Fruit fly (Drosophila melanogaster): ENCODE data around the gene eyg.

The eyg gene

dm6 chr3L:12471471-12471978 is 3.7 kb upstream of the eyg start, which contains the start of gene CG10616 (continued):
- peak; percentile 71 for TF ChIP-seq CG2116 (GFP tag; optimal IDR thresholded peaks at IDR 0.05)
- no peak for TF ChIP-seq ham (GFP tag; IDR thresholded peaks at IDR 0.05)
- no peak for TF ChIP-seq CG8944 (GFP tag; optimal IDR thresholded peaks at IDR 0.05)
- peak; percentile 34 for TF ChIP-seq CoRest (tag; optimal IDR thresholded peaks at IDR 0.05)
- no peak for TF ChIP-seq Rfx (GFP tag; IDR thresholded peaks at IDR 0.05)
- TF ChIP-seq Bgb (GFP tag; IDR thresholded peaks at IDR 0.05; ENCODE audit: partially characterized antibody): peak; percentile 92
- TF ChIP-seq wor (GFP tag; IDR thresholded peaks at IDR 0.05): no peak
- no peak for TF ChIP-seq Camta (GFP tag; optimal IDR thresholded peaks at IDR 0.05)
- peak; percentile 81; the same call in 3 of the 4 replicates for TF ChIP-seq chinmo (GFP tag; IDR thresholded peaks at IDR 0.05; ENCODE audit: partially characterized antibody)
- TF ChIP-seq ems (GFP tag; optimal IDR thresholded peaks at IDR 0.05): no peak
- peak; percentile 92 for TF ChIP-seq zen2 (GFP tag; IDR thresholded peaks at IDR 0.05; ENCODE audit: partially characterized antibody)
- TF ChIP-seq Scr (GFP tag; IDR thresholded peaks at IDR 0.05; ENCODE audit: partially characterized antibody): peak; percentile 98
- peak; percentile 77 for TF ChIP-seq Dref (GFP tag; IDR thresholded peaks at IDR 0.05)
- TF ChIP-seq hb (GFP tag; IDR thresholded peaks at IDR 0.05; ENCODE audit: partially characterized antibody): peak; percentile 93
- no peak for TF ChIP-seq CG6813 (GFP tag; optimal IDR thresholded peaks at IDR 0.05)
- no peak for TF ChIP-seq bcd (GFP tag; optimal IDR thresholded peaks at IDR 0.05)

dm6 chr3L:12470509-12470908 is 2.7 kb upstream of the eyg start:
- peak; percentile 33 for TF ChIP-seq sens (GFP tag)
- peak; percentile 59 for TF ChIP-seq Med (GFP tag)
- TF ChIP-seq al (GFP tag; IDR thresholded peaks at IDR 0.05): no peak
- no peak for TF ChIP-seq dysf (GFP tag; IDR thresholded peaks at IDR 0.05)
- TF ChIP-seq stc (GFP tag; IDR thresholded peaks at IDR 0.05): no peak
- TF ChIP-seq Dref (GFP tag; IDR thresholded peaks at IDR 0.05): 0 out of 2 replicates have a peak, but pooled peaks have one; percentile 7
- TF ChIP-seq Doc2 (GFP tag; IDR thresholded peaks at IDR 0.05): no peak
- TF ChIP-seq CG7372 (GFP tag; IDR thresholded peaks at IDR 0.05): no peak
- no peak for TF ChIP-seq oc (tag; optimal IDR thresholded peaks at IDR 0.05)
- no peak for TF ChIP-seq CG14667 (GFP tag; IDR thresholded peaks at IDR 0.05)
- no peak for TF ChIP-seq CG1603 (tag; optimal IDR thresholded peaks at IDR 0.05)
- TF ChIP-seq Ets65A (GFP tag): peak; percentile 78
- no peak for TF ChIP-seq tna (GFP tag; IDR thresholded peaks at IDR 0.05; ENCODE audit: partially characterized antibody)
- TF ChIP-seq hb (GFP tag; IDR thresholded peaks at IDR 0.05; ENCODE audit: partially characterized antibody): 0 out of 3 replicates have a peak, but pooled peaks have one; percentile 31
- peak; percentile 23; the same call in 1 of the 2 replicates for TF ChIP-seq bbx (GFP tag; IDR thresholded peaks at IDR 0.05; ENCODE audit: partially characterized antibody)
- no peak for TF ChIP-seq CG1529 (GFP tag; optimal IDR thresholded peaks at IDR 0.05)
- TF ChIP-seq sc (optimal IDR thresholded peaks at IDR 0.05): no peak
- no peak for TF ChIP-seq sc (GFP tag; optimal IDR thresholded peaks at IDR 0.05)
- no peak for TF ChIP-seq lmd (GFP tag; IDR thresholded peaks at IDR 0.05)
- no peak for TF ChIP-seq CG10543 (GFP tag; optimal IDR thresholded peaks at IDR 0.05)
- TF ChIP-seq pzg (GFP tag; optimal IDR thresholded peaks at IDR 0.05): no peak
- TF ChIP-seq CG18619 (GFP tag; optimal IDR thresholded peaks at IDR 0.05): no peak
- TF ChIP-seq z (GFP tag; IDR thresholded peaks at IDR 0.05): 0 out of 3 replicates have a peak, but pooled peaks have one; percentile 60
- TF ChIP-seq Ssrp (tag; optimal IDR thresholded peaks at IDR 0.05): no peak
- TF ChIP-seq CG18011 (GFP tag; optimal IDR thresholded peaks at IDR 0.05): no peak
- TF ChIP-seq CG6689 (GFP tag; IDR thresholded peaks at IDR 0.05): no peak
- TF ChIP-seq prd (optimal IDR thresholded peaks at IDR 0.05): no peak
- TF ChIP-seq prd (GFP tag; IDR thresholded peaks at IDR 0.05): 0 out of 3 replicates have a peak, but pooled peaks have one; percentile 20
- no peak for TF ChIP-seq CG14014 (GFP tag; IDR thresholded peaks at IDR 0.05)
- no peak for TF ChIP-seq Max (GFP tag; optimal IDR thresholded peaks at IDR 0.05)
- TF ChIP-seq CG30020 (tag; optimal IDR thresholded peaks at IDR 0.05): no peak
- peak; percentile 27 for TF ChIP-seq CG1832 (GFP tag; optimal IDR thresholded peaks at IDR 0.05)
- TF ChIP-seq chm (GFP tag; IDR thresholded peaks at IDR 0.05): no peak
- TF ChIP-seq CG11456 (GFP tag; IDR thresholded peaks at IDR 0.05): no peak
- no peak for TF ChIP-seq da (GFP tag; optimal IDR thresholded peaks at IDR 0.05)
- no peak for TF ChIP-seq CG12659 (GFP tag; optimal IDR thresholded peaks at IDR 0.05)
